Worm (Caenorhabditis elegans) whole organism, L2 larva: Measurements from ENCODE around the gene mdh-2.

Experiments
- C34F6.9 ChIP-seq: fragments of 150-350 bp; optimal IDR thresholded peaks from 2 replicates; lab custom pipeline; 2014; ENCODE audit warnings: missing biosample characterization, missing genetic modification characterization
- R02D3.7 ChIP-seq: fragments of 150-350 bp; optimal IDR thresholded peaks from 2 replicates; lab custom pipeline; 2014; ENCODE audit warnings: missing biosample characterization, missing genetic modification characterization
- Y55F3AM.14 ChIP-seq: fragments of 200-800 bp; sonication (Bioruptor generic); optimal IDR thresholded peaks from 2 replicates; lab custom pipeline; 2018; ENCODE audit warnings: mild to moderate bottlenecking, missing genetic modification characterization, missing compliant biosample characterization
- alr-1 ChIP-seq: fragments of 150-350 bp; optimal IDR thresholded peaks from 2 replicates; lab custom pipeline; 2014; ENCODE audit warnings: missing biosample characterization, missing genetic modification characterization
- aly-2 ChIP-seq: fragments of 150-350 bp; optimal IDR thresholded peaks from 2 replicates; lab custom pipeline; 2014; ENCODE audit warnings: missing biosample characterization, missing genetic modification characterization
- ama-1 ChIP-seq: fragments of 150-350 bp; optimal IDR thresholded peaks from 2 replicates; lab custom pipeline; 2018; ENCODE audit warnings: inconsistent platforms
- blmp-1 ChIP-seq: sonication (generic microtip); optimal IDR thresholded peaks from 2 replicates; lab custom pipeline; 2017; ENCODE audit warnings: missing genetic modification characterization, mild to moderate bottlenecking, missing compliant biosample characterization, antibody characterized with exemption, moderate library complexity; ENCODE audit not compliant: insufficient read depth
- ceh-82 ChIP-seq: fragments of 150-350 bp; optimal IDR thresholded peaks from 2 replicates; lab custom pipeline; 2014; ENCODE audit warnings: missing biosample characterization, missing genetic modification characterization
- crh-2 ChIP-seq: sonication (generic microtip); optimal IDR thresholded peaks from 2 replicates; lab custom pipeline; 2017; ENCODE audit warnings: missing biosample characterization, missing genetic modification characterization
- dmd-4 ChIP-seq: sonication (generic microtip); optimal IDR thresholded peaks from 2 replicates; lab custom pipeline; 2017; ENCODE audit warnings: missing biosample characterization, missing genetic modification characterization
- egl-27 ChIP-seq: sonication (generic microtip); optimal IDR thresholded peaks from 3 replicates; lab custom pipeline; 2017; ENCODE audit warnings: missing biosample characterization, missing genetic modification reagents, missing genetic modification characterization
- elt-3 ChIP-seq: sonication (generic microtip); optimal IDR thresholded peaks from 2 replicates; lab custom pipeline; 2017; ENCODE audit warnings: missing biosample characterization, missing genetic modification characterization
- fos-1 ChIP-seq: fragments of 150-350 bp; optimal IDR thresholded peaks from 2 replicates; lab custom pipeline; 2014; ENCODE audit warnings: missing biosample characterization, missing genetic modification characterization
- gmeb-1 ChIP-seq: fragments of 150-350 bp; optimal IDR thresholded peaks from 2 replicates; lab custom pipeline; 2014; ENCODE audit warnings: missing biosample characterization, missing genetic modification characterization
- lin-11 ChIP-seq: fragments of 150-350 bp; sonication (generic microtip); optimal IDR thresholded peaks from 2 replicates; lab custom pipeline; 2014; ENCODE audit warnings: missing biosample characterization, missing genetic modification characterization, inconsistent platforms, mixed read lengths
- lin-13 ChIP-seq: fragments of 150-350 bp; optimal IDR thresholded peaks from 2 replicates; lab custom pipeline; 2014; ENCODE audit warnings: missing biosample characterization, missing genetic modification reagents, missing genetic modification characterization
- lin-39 ChIP-seq: fragments of 150-350 bp; optimal IDR thresholded peaks from 2 replicates; lab custom pipeline; 2014; ENCODE audit warnings: missing biosample characterization, missing genetic modification reagents, missing genetic modification characterization
- lsy-2 ChIP-seq, 2 experiments: fragments of 150-350 bp in 1 of 2; sonication (generic microtip) in 1 of 2; optimal IDR thresholded peaks; 2 replicates each; lab custom pipeline; 2014 to 2017; ENCODE audit warnings: missing biosample characterization in 2 of 2, missing genetic modification characterization in 2 of 2
- mab-5 ChIP-seq: fragments of 150-350 bp; optimal IDR thresholded peaks from 2 replicates; lab custom pipeline; 2014; ENCODE audit warnings: missing biosample characterization, missing genetic modification characterization
- mbf-1 ChIP-seq: sonication (generic microtip); optimal IDR thresholded peaks from 2 replicates; lab custom pipeline; 2017; ENCODE audit warnings: missing biosample characterization, missing genetic modification characterization
- mdl-1 ChIP-seq, 2 experiments: fragments of 150-350 bp in 1 of 2; sonication (generic microtip) in 1 of 2; optimal IDR thresholded peaks; 2 replicates each; lab custom pipeline; 2017; ENCODE audit warnings: missing biosample characterization in 2 of 2, missing genetic modification characterization in 2 of 2
- nhr-10 ChIP-seq: sonication (generic microtip); optimal IDR thresholded peaks from 2 replicates; lab custom pipeline; 2017; ENCODE audit warnings: missing biosample characterization, missing genetic modification characterization
- nhr-11 ChIP-seq: fragments of 150-350 bp; optimal IDR thresholded peaks from 2 replicates; lab custom pipeline; 2014; ENCODE audit warnings: missing biosample characterization, missing genetic modification characterization
- nhr-12 ChIP-seq: fragments of 150-350 bp; optimal IDR thresholded peaks from 2 replicates; lab custom pipeline; 2014; ENCODE audit warnings: missing biosample characterization, missing genetic modification characterization
- nhr-23 ChIP-seq: fragments of 150-350 bp; optimal IDR thresholded peaks from 2 replicates; lab custom pipeline; 2014; ENCODE audit warnings: missing biosample characterization, missing genetic modification reagents, missing genetic modification characterization
- nhr-237 ChIP-seq: fragments of 150-350 bp; optimal IDR thresholded peaks from 2 replicates; lab custom pipeline; 2014; ENCODE audit warnings: missing biosample characterization, missing genetic modification characterization
- nhr-25 ChIP-seq: fragments of 150-350 bp; sonication (generic microtip); optimal IDR thresholded peaks from 3 replicates; lab custom pipeline; 2014; ENCODE audit warnings: missing biosample characterization, missing genetic modification characterization
- nhr-77 ChIP-seq: fragments of 150-350 bp; optimal IDR thresholded peaks from 2 replicates; lab custom pipeline; 2014; ENCODE audit warnings: missing biosample characterization, missing genetic modification characterization
- peb-1 ChIP-seq: fragments of 150-350 bp; optimal IDR thresholded peaks from 2 replicates; lab custom pipeline; 2014; ENCODE audit warnings: missing biosample characterization, missing genetic modification characterization
- sem-4 ChIP-seq: fragments of 150-350 bp; optimal IDR thresholded peaks from 2 replicates; lab custom pipeline; 2014; ENCODE audit warnings: missing biosample characterization, missing genetic modification reagents, missing genetic modification characterization
- skn-1 ChIP-seq: sonication (generic microtip); optimal IDR thresholded peaks from 2 replicates; lab custom pipeline; 2017; ENCODE audit warnings: missing biosample characterization, missing genetic modification characterization
- sma-3 ChIP-seq: sonication (generic microtip); optimal IDR thresholded peaks from 2 replicates; lab custom pipeline; 2016; ENCODE audit warnings: missing genetic modification reagents, missing genetic modification characterization, missing compliant biosample characterization
- sma-9 ChIP-seq, 2 experiments: fragments of 150-350 bp in 1 of 2; sonication (generic microtip) in 1 of 2; optimal IDR thresholded peaks; 2 replicates each; lab custom pipeline; 2014 to 2016; ENCODE audit warnings: missing genetic modification characterization in 2 of 2, mild to moderate bottlenecking in 1 of 2, missing biosample characterization in 1 of 2, missing compliant biosample characterization in 1 of 2, missing genetic modification reagents in 1 of 2, moderate library complexity in 1 of 2
- snpc-4 ChIP-seq: fragments of 150-350 bp; optimal IDR thresholded peaks from 2 replicates; lab custom pipeline; 2014; ENCODE audit warnings: missing biosample characterization, missing genetic modification characterization
- unc-39 ChIP-seq: fragments of 150-350 bp; optimal IDR thresholded peaks from 2 replicates; lab custom pipeline; 2014; ENCODE audit warnings: missing biosample characterization, missing genetic modification characterization
- unc-55 ChIP-seq: fragments of 150-350 bp; sonication (generic microtip); optimal IDR thresholded peaks from 3 replicates; lab custom pipeline; 2014; ENCODE audit warnings: missing biosample characterization, missing genetic modification reagents, missing genetic modification characterization
- unc-62 ChIP-seq: fragments of 150-350 bp; optimal IDR thresholded peaks from 2 replicates; lab custom pipeline; 2014; ENCODE audit warnings: missing biosample characterization, missing genetic modification reagents, missing genetic modification characterization
- zag-1 ChIP-seq: fragments of 150-350 bp; optimal IDR thresholded peaks from 2 replicates; lab custom pipeline; 2014; ENCODE audit warnings: missing biosample characterization, missing genetic modification characterization
- ztf-11 ChIP-seq: sonication (generic microtip); optimal IDR thresholded peaks from 2 replicates; lab custom pipeline; 2017; ENCODE audit warnings: missing biosample characterization, missing genetic modification characterization

mdh-2 gene

DNA sequence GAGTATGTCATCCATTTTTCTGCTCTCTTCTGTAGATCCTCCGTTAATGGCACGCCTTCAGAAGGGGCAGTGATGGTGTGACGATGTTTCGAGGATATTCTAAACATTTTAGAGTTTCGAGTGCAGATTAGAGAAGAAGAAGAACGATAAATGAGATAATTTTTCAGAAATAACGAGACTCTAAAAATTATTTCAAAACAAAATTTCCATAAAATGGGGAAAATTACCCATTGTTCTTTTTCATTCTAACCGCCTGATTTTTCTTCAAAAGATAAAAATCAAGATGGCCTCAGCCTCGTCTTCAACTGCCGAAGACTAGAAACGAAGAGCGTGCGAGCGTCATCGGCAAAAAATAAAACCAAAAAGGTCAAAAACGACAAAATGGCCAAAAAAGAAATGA lies 6.8 kb downstream of the mdh-2 start, which contains the start of gene let-765:
Gene let-765, minus strand, starts transcription at position 101 of the 400 bp plus-strand sequence.
- TF ChIP-seq nhr-25 (tag; lab: Kevin White, UChicago) = no peak
- no peak for TF ChIP-seq peb-1 (tag; lab: Kevin White, UChicago)
- no peak for TF ChIP-seq mab-5 (tag; lab: Kevin White, UChicago)
- no peak for TF ChIP-seq unc-39 (tag; lab: Kevin White, UChicago)
- no peak for TF ChIP-seq nhr-77 (tag; lab: Kevin White, UChicago)
- no peak for TF ChIP-seq lsy-2 (tag; optimal IDR thresholded peaks at IDR 0.05; lab: Kevin White, UChicago)
- no peak for TF ChIP-seq unc-55 (GFP tag; lab: Kevin White, UChicago)
- TF ChIP-seq skn-1 (tag; lab: Kevin White, UChicago) = no peak
- TF ChIP-seq C34F6.9 (tag; lab: Kevin White, UChicago) = no peak
- TF ChIP-seq blmp-1 (tag; lab: Kevin White, UChicago) = no peak
- no peak for TF ChIP-seq alr-1 (tag; lab: Kevin White, UChicago)
- no peak for TF ChIP-seq gmeb-1 (tag; lab: Kevin White, UChicago)
- TF ChIP-seq ama-1 = no peak
- TF ChIP-seq fos-1 (tag; lab: Kevin White, UChicago) = no peak
- TF ChIP-seq ztf-11 = no peak
- TF ChIP-seq lin-11 (tag; lab: Kevin White, UChicago) = no peak
- no peak for TF ChIP-seq egl-27 (tag; lab: Kevin White, UChicago)
- no peak for TF ChIP-seq lin-39 (tag; lab: Kevin White, UChicago)

DNA sequence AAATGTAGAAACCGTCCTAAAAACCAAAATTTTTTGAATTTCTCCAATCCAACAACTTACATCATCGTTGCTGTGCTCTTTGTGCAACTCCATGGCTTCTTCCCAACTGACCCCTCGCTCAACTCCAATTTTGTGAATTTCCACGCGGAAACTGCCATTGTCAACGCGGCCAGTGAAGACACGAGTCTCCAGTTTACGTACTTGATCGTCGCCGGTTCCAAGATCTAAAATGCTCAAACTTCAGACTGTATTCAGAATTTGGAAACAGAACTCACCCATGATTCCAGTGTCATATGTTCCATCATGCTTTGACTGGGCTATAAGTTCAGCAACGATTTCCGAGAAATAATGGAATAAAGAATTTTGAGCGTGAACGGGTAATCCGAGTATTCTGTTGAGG lies 13.8 kb downstream of the mdh-2 start:
- no peak for TF ChIP-seq mdl-1 (tag; optimal IDR thresholded peaks at IDR 0.05; lab: Kevin White, UChicago)
- no peak for TF ChIP-seq unc-62 (GFP tag; lab: Kevin White, UChicago)
- no peak for TF ChIP-seq elt-3
- no peak for TF ChIP-seq crh-2
- no peak for TF ChIP-seq nhr-237 (tag; lab: Kevin White, UChicago)
- no peak for TF ChIP-seq skn-1 (tag; lab: Kevin White, UChicago)
- no peak for TF ChIP-seq nhr-23
- no peak for TF ChIP-seq lin-13 (GFP tag; lab: Kevin White, UChicago)
- no peak for TF ChIP-seq nhr-10 (tag; lab: Kevin White, UChicago)
- TF ChIP-seq R02D3.7 (tag; lab: Kevin White, UChicago) = no peak
- no peak for TF ChIP-seq sma-3 (GFP tag; lab: Kevin White, UChicago)
- TF ChIP-seq C34F6.9 (tag; lab: Kevin White, UChicago) = no peak
- no peak for TF ChIP-seq snpc-4 (tag; lab: Kevin White, UChicago)

DNA sequence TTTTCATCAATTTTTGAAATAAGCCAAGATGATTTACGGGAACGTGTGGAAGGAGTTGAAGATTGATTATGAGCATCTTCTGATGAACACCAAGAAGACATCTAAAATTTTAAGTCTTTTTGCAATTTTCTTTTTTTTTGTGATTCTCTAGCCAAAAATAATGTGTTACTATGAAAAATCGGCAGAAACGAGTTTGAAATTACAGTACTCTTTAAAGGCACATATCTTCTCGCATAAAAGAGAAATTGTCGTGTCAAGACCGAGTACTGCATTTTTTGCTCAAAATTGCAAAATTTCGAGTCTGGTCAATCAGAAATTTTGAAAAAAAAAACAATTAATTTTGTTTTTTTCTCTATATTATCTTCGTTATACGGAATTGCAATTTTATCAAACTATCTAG lies 15.8 kb downstream of the mdh-2 start, which contains the start of gene F20H11.1:
Gene F20H11.1, minus strand, starts transcription at position 101 of the 400 bp plus-strand sequence.
- no peak for TF ChIP-seq lin-39 (tag; lab: Kevin White, UChicago)
- TF ChIP-seq mbf-1 (tag; lab: Kevin White, UChicago) = no peak
- no peak for TF ChIP-seq nhr-77 (tag; lab: Kevin White, UChicago)
- TF ChIP-seq dmd-4 (tag; lab: Kevin White, UChicago) = no peak
- TF ChIP-seq mdl-1 (tag; optimal IDR thresholded peaks at IDR 0.05; lab: Kevin White, UChicago) = no peak
- no peak for TF ChIP-seq zag-1 (tag; lab: Kevin White, UChicago)
- no peak for TF ChIP-seq nhr-12 (tag; lab: Kevin White, UChicago)
- TF ChIP-seq skn-1 (tag; lab: Kevin White, UChicago) = no peak
- no peak for TF ChIP-seq fos-1 (tag; lab: Kevin White, UChicago)
- TF ChIP-seq sem-4 (tag; lab: Kevin White, UChicago) = no peak
- no peak for TF ChIP-seq nhr-10 (tag; lab: Kevin White, UChicago)
- TF ChIP-seq lin-11 (tag; lab: Kevin White, UChicago) = no peak
- TF ChIP-seq aly-2 (tag; lab: Kevin White, UChicago) = no peak
- no peak for TF ChIP-seq lin-13 (GFP tag; lab: Kevin White, UChicago)
- TF ChIP-seq, all 48 proteins: peak for 0

DNA sequence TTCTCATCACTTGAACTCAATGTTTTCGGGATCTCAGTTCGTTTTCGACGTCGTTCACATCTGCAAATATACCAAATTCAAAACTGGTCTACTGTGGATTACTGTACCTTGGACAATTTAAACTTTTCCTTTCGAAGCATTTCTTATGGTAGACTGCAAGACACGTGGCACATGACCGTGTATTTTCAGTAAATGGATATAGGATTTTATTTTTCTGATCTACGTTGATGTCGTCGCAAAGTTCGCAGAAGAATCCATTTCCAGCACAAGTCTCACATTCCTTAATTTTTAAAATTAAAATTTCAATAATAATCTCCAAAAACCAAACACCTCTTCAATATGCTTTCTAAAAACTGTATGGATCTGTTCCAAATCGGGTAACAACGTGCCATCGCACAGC lies 18.4 kb downstream of the mdh-2 start:
- no peak for TF ChIP-seq R02D3.7 (tag; lab: Kevin White, UChicago)
- TF ChIP-seq sma-3 (GFP tag; lab: Kevin White, UChicago) = no peak
- TF ChIP-seq nhr-11 (tag; lab: Kevin White, UChicago) = no peak
- TF ChIP-seq gmeb-1 (tag; lab: Kevin White, UChicago) = no peak
- TF ChIP-seq sma-9 (GFP tag; optimal IDR thresholded peaks at IDR 0.05; lab: Kevin White, UChicago) = no peak
- TF ChIP-seq sma-9 (tag; optimal IDR thresholded peaks at IDR 0.05; lab: Kevin White, UChicago) = no peak
- no peak for TF ChIP-seq lin-39 (tag; lab: Kevin White, UChicago)
- TF ChIP-seq Y55F3AM.14 (GFP tag; lab: Kevin White, UChicago) = no peak
- no peak for TF ChIP-seq nhr-25 (tag; lab: Kevin White, UChicago)
- TF ChIP-seq ceh-82 (tag; lab: Kevin White, UChicago) = no peak
